Worm (Caenorhabditis elegans): ENCODE data around the gene tnc-2.

ce11 chrII:10446300-10446699 lies 20.4 kb upstream of the tnc-2 start:
- TF ChIP-seq madf-6 (GFP tag; IDR thresholded peaks at IDR 0.05) = no peak
- no peak for TF ChIP-seq nfya-2 (GFP tag; IDR thresholded peaks at IDR 0.05)
- no peak for TF ChIP-seq nfya-1 (tag; optimal IDR thresholded peaks at IDR 0.05; ENCODE audit: borderline replicate concordance, insufficient read depth)
- TF ChIP-seq T26A5.8 (tag; optimal IDR thresholded peaks at IDR 0.05) = no peak
- no peak for TF ChIP-seq bed-2 (GFP tag; IDR thresholded peaks at IDR 0.05)
- no peak for TF ChIP-seq bed-1 (GFP tag; IDR thresholded peaks at IDR 0.05)
- TF ChIP-seq F37B4.10 (GFP tag; IDR thresholded peaks at IDR 0.05) = no peak

Data from whole organism, young adult.